Worm (Caenorhabditis elegans) whole organism, mixed stage, embryonic: ENCODE measurements around the gene F09B12.7.

Experiments
- M03D4.4 ChIP-seq: sonication (generic microtip); optimal IDR thresholded peaks from 2 replicates; lab custom pipeline; 2017; ENCODE audit warnings: mild to moderate bottlenecking, missing genetic modification characterization, missing compliant biosample characterization
- bed-3 ChIP-seq: fragments of 200-800 bp; sonication (Bioruptor generic); optimal IDR thresholded peaks from 3 replicates; lab custom pipeline; 2018; ENCODE audit warnings: mild to moderate bottlenecking, missing genetic modification characterization, moderate library complexity, missing compliant biosample characterization
- blmp-1 ChIP-seq: fragments of 150-350 bp; optimal IDR thresholded peaks from 2 replicates; lab custom pipeline; 2014; ENCODE audit warnings: missing biosample characterization, missing genetic modification characterization
- ceh-39 ChIP-seq: fragments of 150-350 bp; optimal IDR thresholded peaks from 2 replicates; lab custom pipeline; 2014; ENCODE audit warnings: missing biosample characterization, missing genetic modification characterization
- ceh-43 ChIP-seq: fragments of 200-800 bp; sonication (Bioruptor generic); optimal IDR thresholded peaks from 2 replicates; lab custom pipeline; 2018; ENCODE audit warnings: mild to moderate bottlenecking, missing genetic modification characterization, moderate library complexity, missing compliant biosample characterization
- ceh-83 ChIP-seq: fragments of 200-800 bp; sonication (Bioruptor generic); optimal IDR thresholded peaks from 2 replicates; lab custom pipeline; 2018; ENCODE audit warnings: mild to moderate bottlenecking, missing genetic modification characterization, missing compliant biosample characterization
- ces-1 ChIP-seq: fragments of 150-350 bp; optimal IDR thresholded peaks from 2 replicates; lab custom pipeline; 2014; ENCODE audit warnings: missing biosample characterization, missing genetic modification reagents, missing genetic modification characterization
- cnd-1 ChIP-seq: fragments of 200-800 bp; sonication (Bioruptor generic); optimal IDR thresholded peaks from 2 replicates; lab custom pipeline; 2018; ENCODE audit warnings: mild to moderate bottlenecking, missing genetic modification characterization, missing compliant biosample characterization
- drap-1 ChIP-seq: fragments of 200-800 bp; sonication (Bioruptor generic); optimal IDR thresholded peaks from 3 replicates; lab custom pipeline; 2018; ENCODE audit warnings: mild to moderate bottlenecking, missing genetic modification characterization, missing compliant biosample characterization
- elt-1 ChIP-seq: sonication (generic microtip); optimal IDR thresholded peaks from 2 replicates; lab custom pipeline; 2017; ENCODE audit warnings: missing genetic modification characterization, mild to moderate bottlenecking, missing compliant biosample characterization, antibody characterized with exemption, moderate library complexity, borderline replicate concordance; ENCODE audit not compliant: insufficient read depth
- elt-3 ChIP-seq: fragments of 150-350 bp; optimal IDR thresholded peaks from 2 replicates; lab custom pipeline; 2014; ENCODE audit warnings: missing biosample characterization, missing genetic modification characterization
- flh-1 ChIP-seq: fragments of 200-800 bp; sonication (Bioruptor generic); optimal IDR thresholded peaks from 2 replicates; lab custom pipeline; 2018; ENCODE audit warnings: mild to moderate bottlenecking, missing genetic modification characterization, moderate library complexity, missing compliant biosample characterization
- ham-2 ChIP-seq: fragments of 200-800 bp; sonication (Bioruptor generic); optimal IDR thresholded peaks from 2 replicates; lab custom pipeline; 2018; ENCODE audit warnings: mild to moderate bottlenecking, missing genetic modification characterization, missing compliant biosample characterization
- hlh-1 ChIP-seq: fragments of 150-350 bp; optimal IDR thresholded peaks from 2 replicates; lab custom pipeline; 2014; ENCODE audit warnings: missing biosample characterization, missing genetic modification reagents, missing genetic modification characterization
- lin-13 ChIP-seq: fragments of 150-350 bp; optimal IDR thresholded peaks from 2 replicates; lab custom pipeline; 2014; ENCODE audit warnings: missing biosample characterization, missing genetic modification characterization
- lin-32 ChIP-seq: fragments of 200-800 bp; sonication (Bioruptor generic); optimal IDR thresholded peaks from 2 replicates; lab custom pipeline; 2018; ENCODE audit warnings: mild to moderate bottlenecking, missing genetic modification characterization, missing compliant biosample characterization
- lsy-2 ChIP-seq: fragments of 150-350 bp; optimal IDR thresholded peaks from 2 replicates; lab custom pipeline; 2014; ENCODE audit warnings: missing biosample characterization, missing genetic modification characterization
- mab-5 ChIP-seq: fragments of 150-350 bp; optimal IDR thresholded peaks from 2 replicates; lab custom pipeline; 2014; ENCODE audit warnings: missing biosample characterization, missing genetic modification characterization
- mep-1 ChIP-seq: fragments of 150-350 bp; optimal IDR thresholded peaks from 2 replicates; lab custom pipeline; 2017; ENCODE audit warnings: missing biosample characterization, missing genetic modification reagents, missing genetic modification characterization, inconsistent platforms
- mls-2 ChIP-seq: sonication (generic microtip); optimal IDR thresholded peaks from 2 replicates; lab custom pipeline; 2016; ENCODE audit warnings: mild to moderate bottlenecking, missing genetic modification characterization, moderate library complexity, missing compliant biosample characterization
- nhr-12 ChIP-seq: fragments of 150-350 bp; optimal IDR thresholded peaks from 2 replicates; lab custom pipeline; 2014; ENCODE audit warnings: missing biosample characterization, missing genetic modification characterization
- nhr-2 ChIP-seq: fragments of 150-350 bp; optimal IDR thresholded peaks from 2 replicates; lab custom pipeline; 2014; ENCODE audit warnings: missing biosample characterization, missing genetic modification characterization
- nhr-237 ChIP-seq: fragments of 150-350 bp; optimal IDR thresholded peaks from 2 replicates; lab custom pipeline; 2014; ENCODE audit warnings: missing biosample characterization, missing genetic modification characterization
- nhr-28 ChIP-seq: fragments of 150-350 bp; optimal IDR thresholded peaks from 2 replicates; lab custom pipeline; 2014; ENCODE audit warnings: missing biosample characterization, missing genetic modification characterization
- nhr-76 ChIP-seq: sonication (generic microtip); optimal IDR thresholded peaks from 2 replicates; lab custom pipeline; 2017; ENCODE audit warnings: missing biosample characterization, missing genetic modification characterization
- pha-4 ChIP-seq: fragments of 150-350 bp; optimal IDR thresholded peaks from 2 replicates; lab custom pipeline; 2018; ENCODE audit warnings: missing biosample characterization, missing genetic modification reagents, missing genetic modification characterization
- sem-2 ChIP-seq: fragments of 200-800 bp; sonication (Bioruptor generic); optimal IDR thresholded peaks from 2 replicates; lab custom pipeline; 2018; ENCODE audit warnings: mild to moderate bottlenecking, missing genetic modification characterization, missing compliant biosample characterization
- snpc-4 ChIP-seq: fragments of 150-350 bp; optimal IDR thresholded peaks from 2 replicates; lab custom pipeline; 2014; ENCODE audit warnings: missing biosample characterization, missing genetic modification characterization
- sptf-1 ChIP-seq: sonication (generic microtip); optimal IDR thresholded peaks from 2 replicates; lab custom pipeline; 2017; ENCODE audit warnings: mild to moderate bottlenecking, missing genetic modification characterization, moderate library complexity, missing compliant biosample characterization
- tbx-8 ChIP-seq: fragments of 200-800 bp; sonication (Bioruptor generic); optimal IDR thresholded peaks from 2 replicates; lab custom pipeline; 2018; ENCODE audit warnings: mild to moderate bottlenecking, missing genetic modification characterization, moderate library complexity, missing compliant biosample characterization
- unc-120 ChIP-seq: sonication (generic microtip); optimal IDR thresholded peaks from 2 replicates; lab custom pipeline; 2017; ENCODE audit warnings: missing genetic modification characterization, missing compliant biosample characterization; ENCODE audit not compliant: poor library complexity, severe bottlenecking
- unc-39 ChIP-seq: fragments of 150-350 bp; optimal IDR thresholded peaks from 2 replicates; lab custom pipeline; 2014; ENCODE audit warnings: missing biosample characterization, missing genetic modification characterization
- unc-62 ChIP-seq: fragments of 150-350 bp; optimal IDR thresholded peaks from 2 replicates; lab custom pipeline; 2014; ENCODE audit warnings: missing biosample characterization, missing genetic modification reagents, missing genetic modification characterization
- zip-8 ChIP-seq: fragments of 150-350 bp; optimal IDR thresholded peaks from 2 replicates; lab custom pipeline; 2014; ENCODE audit warnings: missing biosample characterization, missing genetic modification characterization
- ztf-11 ChIP-seq: fragments of 150-350 bp; optimal IDR thresholded peaks from 2 replicates; lab custom pipeline; 2014; ENCODE audit warnings: missing biosample characterization, missing genetic modification characterization

Gene F09B12.7

DNA sequence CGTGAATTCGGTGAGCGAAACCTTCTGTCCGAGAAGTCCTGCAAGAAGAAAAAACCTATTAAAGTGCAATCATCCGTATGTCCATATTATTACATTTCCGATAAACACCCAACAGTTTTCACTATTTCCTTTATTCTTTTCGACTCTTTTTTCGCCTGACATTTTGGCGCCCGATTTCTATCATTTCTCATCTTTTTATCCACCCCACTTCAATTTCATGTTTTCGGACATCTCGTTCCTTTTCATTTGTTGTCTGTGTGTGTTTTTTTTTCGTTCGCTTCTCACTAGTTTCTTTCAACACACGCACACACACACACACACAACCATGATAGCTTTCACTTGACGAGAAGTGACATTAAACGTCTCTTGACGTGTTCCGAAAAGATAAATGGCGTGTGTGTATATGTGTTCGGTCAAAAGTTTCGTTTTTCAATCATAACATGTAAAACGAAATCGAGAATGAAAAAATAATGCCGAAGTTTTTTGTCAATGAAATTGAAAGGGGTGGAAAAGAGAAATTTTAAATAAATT lies 10.2 kb upstream of the F09B12.7 start:
- TF ChIP-seq blmp-1 (tag; lab: Kevin White, UChicago): peak; percentile 28
- no peak for TF ChIP-seq lin-13 (tag; lab: Kevin White, UChicago)
- TF ChIP-seq, all 35 proteins: peak for 1

DNA sequence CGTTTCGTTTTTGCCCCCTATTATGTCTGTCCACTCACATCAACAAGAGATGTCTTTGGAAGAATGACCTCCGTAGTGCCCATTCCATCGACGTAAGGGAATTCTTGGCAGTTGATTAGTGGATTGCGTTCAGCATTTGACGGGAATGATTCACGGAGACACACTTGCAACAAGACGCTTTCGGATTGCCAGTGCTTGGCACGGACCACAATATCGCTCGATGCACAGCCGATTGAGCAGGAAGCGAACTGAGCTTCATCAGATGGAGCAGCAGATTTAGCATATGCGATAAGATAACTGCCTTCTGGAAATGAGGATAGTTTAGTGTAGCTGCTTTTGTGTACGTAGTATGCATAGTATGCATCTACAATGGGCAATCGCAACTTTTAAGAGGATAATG lies 8.6 kb upstream of the F09B12.7 start:
- no peak for TF ChIP-seq ztf-11 (tag; lab: Kevin White, UChicago)

DNA sequence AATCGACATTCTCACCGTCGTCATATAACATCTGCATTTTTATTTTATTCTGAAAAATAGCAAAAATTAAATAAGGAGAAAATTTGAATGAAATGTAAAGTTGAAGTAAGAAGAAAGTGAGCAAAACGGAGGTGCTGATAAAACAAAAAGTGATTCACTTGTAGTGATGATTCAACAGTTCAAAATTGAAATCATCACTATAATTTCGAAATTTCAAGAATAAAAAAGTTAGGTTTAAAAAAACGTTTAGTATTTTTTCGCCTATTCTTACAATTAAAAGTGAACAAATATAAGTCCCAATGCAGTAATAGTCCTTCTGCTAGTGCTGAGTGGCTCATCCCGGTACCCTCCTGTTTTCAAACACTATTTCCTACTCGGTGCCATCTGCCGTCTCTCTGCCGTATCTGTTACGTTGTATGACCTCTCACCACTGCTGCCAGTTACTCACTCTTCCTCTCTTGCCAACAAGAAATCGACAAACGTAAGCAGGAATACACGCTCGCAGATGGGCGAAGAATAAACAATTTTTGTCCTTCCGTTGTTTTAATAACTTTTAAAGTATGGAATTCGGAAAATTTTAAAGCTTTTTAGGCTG lies 5.6 kb upstream of the F09B12.7 start, which contains the start of gene dhhc-1:
Gene dhhc-1, minus strand, starts transcription at position 51 of the 595 bp plus-strand sequence.
- TF ChIP-seq M03D4.4 (tag; lab: Kevin White, UChicago): no peak
- TF ChIP-seq cnd-1 (tag; lab: Kevin White, UChicago): peak; percentile 84
- no peak for TF ChIP-seq nhr-237 (tag; lab: Kevin White, UChicago)
- peak; percentile 56 for TF ChIP-seq mep-1 (tag; lab: Kevin White, UChicago)
- TF ChIP-seq sem-2 (GFP tag; lab: Kevin White, UChicago): no peak
- TF ChIP-seq unc-120 (tag; lab: Kevin White, UChicago): peak; percentile 69
- no peak for TF ChIP-seq elt-1
- no peak for TF ChIP-seq bed-3 (GFP tag; lab: Kevin White, UChicago)
- no peak for TF ChIP-seq zip-8 (tag; lab: Kevin White, UChicago)
- no peak for TF ChIP-seq blmp-1 (tag; lab: Kevin White, UChicago)
- no peak for TF ChIP-seq ztf-11 (tag; lab: Kevin White, UChicago)
- peak; percentile 28 for TF ChIP-seq unc-62 (GFP tag; lab: Kevin White, UChicago)
- TF ChIP-seq nhr-76 (tag; lab: Kevin White, UChicago): no peak
- TF ChIP-seq flh-1 (GFP tag; lab: Kevin White, UChicago): no peak
- TF ChIP-seq nhr-12 (tag; lab: Kevin White, UChicago): no peak
- TF ChIP-seq nhr-28: no peak
- TF ChIP-seq ceh-83 (GFP tag; lab: Kevin White, UChicago): no peak
- TF ChIP-seq nhr-2 (tag; lab: Kevin White, UChicago): peak; percentile 15
- TF ChIP-seq unc-39 (tag; lab: Kevin White, UChicago): no peak
- no peak for TF ChIP-seq mab-5
- TF ChIP-seq mls-2 (tag; lab: Kevin White, UChicago): peak; percentile 65
- TF ChIP-seq sptf-1: no peak
- no peak for TF ChIP-seq elt-3 (tag; lab: Kevin White, UChicago)
- TF ChIP-seq ceh-39: no peak
- no peak for TF ChIP-seq drap-1
- no peak for TF ChIP-seq ham-2 (GFP tag; lab: Kevin White, UChicago)
- peak; percentile 69 for TF ChIP-seq hlh-1 (tag; lab: Kevin White, UChicago)
- no peak for TF ChIP-seq ceh-43 (GFP tag; lab: Kevin White, UChicago)
- TF ChIP-seq lin-13 (tag; lab: Kevin White, UChicago): no peak
- no peak for TF ChIP-seq tbx-8 (GFP tag; lab: Kevin White, UChicago)
- no peak for TF ChIP-seq pha-4
- no peak for TF ChIP-seq lsy-2 (tag; lab: Kevin White, UChicago)
- peak; percentile 41 for TF ChIP-seq ces-1 (GFP tag; lab: Kevin White, UChicago)
- TF ChIP-seq lin-32 (GFP tag; lab: Kevin White, UChicago): peak; percentile 69
- TF ChIP-seq snpc-4: no peak

DNA sequence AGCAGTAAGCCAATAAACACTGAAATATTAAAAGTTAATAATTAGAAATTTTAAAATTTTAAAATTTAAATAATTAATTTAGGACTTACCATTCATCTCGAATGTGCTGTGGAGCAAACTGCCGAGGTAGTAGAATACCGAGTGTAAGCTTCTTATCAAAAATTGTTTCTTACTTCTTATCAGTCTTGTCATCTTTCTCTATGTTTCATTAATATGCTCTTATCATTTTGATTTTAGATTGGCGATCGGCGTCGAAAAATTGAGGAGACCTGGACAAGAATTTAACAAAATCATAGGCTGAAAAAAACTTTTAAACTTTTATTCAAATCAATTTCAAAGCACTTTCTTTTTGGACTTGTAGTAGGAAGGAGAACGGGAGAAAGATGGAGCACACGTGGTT lies 2.9 kb upstream of the F09B12.7 start, which contains the start of gene F09B12.3:
Gene F09B12.3, minus strand, starts transcription at position 192 of the 400 bp plus-strand sequence.
- TF ChIP-seq hlh-1 (tag; lab: Kevin White, UChicago) (no peak), mls-2 (tag; lab: Kevin White, UChicago) (no peak), ces-1 (GFP tag; lab: Kevin White, UChicago) (no peak), unc-120 (tag; lab: Kevin White, UChicago) (no peak), bed-3 (GFP tag; lab: Kevin White, UChicago) (no peak), nhr-76 (tag; lab: Kevin White, UChicago) (no peak), M03D4.4 (tag; lab: Kevin White, UChicago) (no peak), sem-2 (GFP tag; lab: Kevin White, UChicago) (no peak), elt-3 (tag; lab: Kevin White, UChicago) (no peak), nhr-12 (tag; lab: Kevin White, UChicago) (no peak), elt-1 (no peak), ceh-43 (GFP tag; lab: Kevin White, UChicago) (no peak), blmp-1 (tag; lab: Kevin White, UChicago) (no peak), ham-2 (GFP tag; lab: Kevin White, UChicago) (no peak), lsy-2 (tag; lab: Kevin White, UChicago) (no peak), zip-8 (tag; lab: Kevin White, UChicago) (no peak), drap-1 (no peak), flh-1 (GFP tag; lab: Kevin White, UChicago) (no peak)
